Worm (Caenorhabditis elegans) whole organism, late embryonic: ENCODE results near the gene spl-3.
A peak's percentile ranks its signal among the peaks of the same experiment; 100 is the strongest.

Experiments used
- C38D4.7 ChIP-seq: fragments of 200-800 bp; sonication (Bioruptor generic); optimal IDR thresholded peaks from 2 replicates; lab custom pipeline; 2018; ENCODE audit warnings: mild to moderate bottlenecking, missing genetic modification characterization, moderate library complexity, missing compliant biosample characterization
- F13H6.1 ChIP-seq: sonication (generic microtip); optimal IDR thresholded peaks from 2 replicates; lab custom pipeline; 2016; ENCODE audit warnings: missing genetic modification characterization, missing compliant biosample characterization
- K02D7.2 ChIP-seq: sonication (generic microtip); optimal IDR thresholded peaks from 2 replicates; lab custom pipeline; 2017; ENCODE audit warnings: mild to moderate bottlenecking, missing genetic modification characterization, missing compliant biosample characterization
- T23F11.4 ChIP-seq: fragments of 200-800 bp; sonication (Bioruptor generic); optimal IDR thresholded peaks from 2 replicates; lab custom pipeline; 2018; ENCODE audit warnings: mild to moderate bottlenecking, missing genetic modification characterization, missing compliant biosample characterization
- ceh-14 ChIP-seq: sonication (generic microtip); optimal IDR thresholded peaks from 2 replicates; lab custom pipeline; 2016; ENCODE audit warnings: missing genotype, missing genetic modification characterization, missing compliant biosample characterization
- ceh-2 ChIP-seq: sonication (generic microtip); optimal IDR thresholded peaks from 2 replicates; lab custom pipeline; 2016; ENCODE audit warnings: missing genotype, missing genetic modification characterization, missing compliant biosample characterization
- ceh-22 ChIP-seq: sonication (generic microtip); optimal IDR thresholded peaks from 2 replicates; lab custom pipeline; 2017; ENCODE audit warnings: missing biosample characterization, missing genetic modification characterization
- ceh-24 ChIP-seq: sonication (generic microtip); optimal IDR thresholded peaks from 2 replicates; lab custom pipeline; 2016; ENCODE audit warnings: mild to moderate bottlenecking, missing genetic modification characterization, missing compliant biosample characterization
- ceh-30 ChIP-seq: fragments of 150-350 bp; optimal IDR thresholded peaks from 2 replicates; lab custom pipeline; 2014; ENCODE audit warnings: missing biosample characterization, missing genetic modification characterization
- ceh-45 ChIP-seq: fragments of 200-800 bp; sonication (Bioruptor generic); IDR thresholded peaks from 2 replicates; pipeline ENCODE4 v1.3.6; 2022; ENCODE audit warnings: missing genetic modification reagents, missing genetic modification characterization, missing compliant biosample characterization
- ceh-48 ChIP-seq: sonication (generic microtip); optimal IDR thresholded peaks from 2 replicates; lab custom pipeline; 2016; ENCODE audit warnings: missing genetic modification characterization, inconsistent platforms, missing compliant biosample characterization
- che-1 ChIP-seq: sonication (generic microtip); optimal IDR thresholded peaks from 2 replicates; lab custom pipeline; 2016; ENCODE audit warnings: mild to moderate bottlenecking, missing genetic modification characterization, missing compliant biosample characterization
- dve-1 ChIP-seq: sonication (generic microtip); optimal IDR thresholded peaks from 2 replicates; lab custom pipeline; 2017; ENCODE audit warnings: antibody characterized with exemption, mild to moderate bottlenecking, missing genetic modification characterization, missing compliant biosample characterization
- elt-2 ChIP-seq: sonication (generic microtip); optimal IDR thresholded peaks from 2 replicates; lab custom pipeline; 2016; ENCODE audit warnings: missing genetic modification reagents, missing genetic modification characterization, missing compliant biosample characterization
- ets-4 ChIP-seq: sonication (generic microtip); optimal IDR thresholded peaks from 2 replicates; lab custom pipeline; 2016; ENCODE audit warnings: missing genetic modification characterization, missing compliant biosample characterization
- lim-6 ChIP-seq: sonication (generic microtip); optimal IDR thresholded peaks from 2 replicates; lab custom pipeline; 2016; ENCODE audit warnings: missing genetic modification characterization, missing compliant biosample characterization
- lin-11 ChIP-seq: fragments of 200-800 bp; sonication (Bioruptor generic); optimal IDR thresholded peaks from 2 replicates; lab custom pipeline; 2018; ENCODE audit warnings: mild to moderate bottlenecking, missing genetic modification characterization, missing compliant biosample characterization
- madf-2 ChIP-seq: sonication (generic microtip); optimal IDR thresholded peaks from 2 replicates; lab custom pipeline; 2017; ENCODE audit warnings: missing genetic modification characterization, missing compliant biosample characterization
- nfya-1 ChIP-seq: sonication (generic microtip); optimal IDR thresholded peaks from 2 replicates; lab custom pipeline; 2017; ENCODE audit warnings: missing genetic modification characterization, mild to moderate bottlenecking, missing compliant biosample characterization, antibody characterized with exemption, moderate library complexity
- nhr-11 ChIP-seq: fragments of 150-350 bp; optimal IDR thresholded peaks from 2 replicates; lab custom pipeline; 2014; ENCODE audit warnings: missing biosample characterization, missing genetic modification characterization
- nhr-232 ChIP-seq: sonication (generic microtip); optimal IDR thresholded peaks from 2 replicates; lab custom pipeline; 2016; ENCODE audit warnings: missing genetic modification characterization, missing compliant biosample characterization
- npax-4 ChIP-seq: sonication (generic microtip); optimal IDR thresholded peaks from 2 replicates; lab custom pipeline; 2016; ENCODE audit warnings: missing genetic modification characterization, missing compliant biosample characterization
- odd-2 ChIP-seq: sonication (generic microtip); optimal IDR thresholded peaks from 2 replicates; lab custom pipeline; 2017; ENCODE audit warnings: antibody characterized with exemption, mild to moderate bottlenecking, missing genetic modification characterization, missing compliant biosample characterization
- pag-3 ChIP-seq: sonication (generic microtip); optimal IDR thresholded peaks from 2 replicates; lab custom pipeline; 2016; ENCODE audit warnings: missing compliant biosample characterization, missing genetic modification characterization, borderline replicate concordance
- pax-1 ChIP-seq: fragments of 150-350 bp; optimal IDR thresholded peaks from 2 replicates; lab custom pipeline; 2014; ENCODE audit warnings: missing biosample characterization, missing genetic modification characterization
- pha-4 ChIP-seq: fragments of 150-350 bp; optimal IDR thresholded peaks from 2 replicates; lab custom pipeline; 2018; ENCODE audit warnings: missing biosample characterization, missing genetic modification reagents, missing genetic modification characterization
- pqm-1 ChIP-seq: sonication (generic microtip); optimal IDR thresholded peaks from 2 replicates; lab custom pipeline; 2016; ENCODE audit warnings: missing genetic modification characterization, missing compliant biosample characterization
- ref-2 ChIP-seq: sonication (generic microtip); optimal IDR thresholded peaks from 2 replicates; lab custom pipeline; 2016; ENCODE audit warnings: missing genetic modification characterization, missing compliant biosample characterization
- sox-2 ChIP-seq: fragments of 200-800 bp; sonication (Bioruptor generic); IDR thresholded peaks from 2 replicates; pipeline ENCODE4 v1.3.6; 2022; ENCODE audit warnings: missing genetic modification reagents, missing genetic modification characterization, missing compliant biosample characterization
- tbx-7 ChIP-seq: sonication (generic microtip); optimal IDR thresholded peaks from 2 replicates; lab custom pipeline; 2016; ENCODE audit warnings: missing genotype, missing genetic modification characterization, missing compliant biosample characterization
- ttx-3 ChIP-seq: sonication (generic microtip); optimal IDR thresholded peaks from 2 replicates; lab custom pipeline; 2016; ENCODE audit warnings: missing genetic modification reagents, missing genetic modification characterization, missing compliant biosample characterization
- unc-55 ChIP-seq: sonication (generic microtip); optimal IDR thresholded peaks from 2 replicates; lab custom pipeline; 2017; ENCODE audit warnings: missing biosample characterization, missing genetic modification reagents, missing genetic modification characterization
- unc-86 ChIP-seq: sonication (generic microtip); optimal IDR thresholded peaks from 2 replicates; lab custom pipeline; 2016; ENCODE audit warnings: missing genetic modification characterization, missing compliant biosample characterization
- ztf-16 ChIP-seq: sonication (generic microtip); optimal IDR thresholded peaks from 2 replicates; lab custom pipeline; 2017; ENCODE audit warnings: missing genetic modification characterization, missing compliant biosample characterization

spl-3 gene

DNA sequence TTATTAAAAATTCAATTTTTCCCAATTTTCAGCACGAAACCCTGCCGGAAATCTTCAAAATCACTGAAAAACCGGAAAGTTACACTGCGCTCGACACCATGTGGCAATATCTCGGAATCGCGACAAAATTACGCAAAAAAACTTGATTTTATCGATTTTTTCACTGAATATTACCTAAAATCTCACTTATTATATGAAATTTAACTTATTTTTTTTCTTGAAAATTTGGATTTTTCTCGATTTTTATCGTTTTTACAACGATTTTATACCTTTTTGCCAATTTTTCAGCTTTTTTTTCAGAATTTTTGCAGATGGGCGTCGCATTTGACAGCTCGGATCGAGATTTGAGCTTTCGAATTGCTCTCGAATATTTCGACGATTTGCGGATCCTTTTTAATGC is at the start of gene spl-3:
Gene spl-3, plus strand, starts transcription at position 301 of the 400 bp plus-strand sequence.
- TF ChIP-seq ref-2 (tag; lab: Kevin White, UChicago) (no peak), nhr-11 (tag; lab: Kevin White, UChicago) (no peak), ceh-45 (GFP tag; lab: Robert Waterston, UW) (no peak), pqm-1 (tag; lab: Kevin White, UChicago) (no peak), ceh-2 (tag; lab: Kevin White, UChicago) (no peak), ceh-30 (tag; lab: Kevin White, UChicago) (no peak), ttx-3 (tag; lab: Kevin White, UChicago) (no peak)

- TF ChIP-seq pha-4 (tag; lab: Kevin White, UChicago), result no peak
- TF ChIP-seq ceh-14 (tag; lab: Kevin White, UChicago), result no peak
- peak; percentile 79 for TF ChIP-seq elt-2 (tag; lab: Kevin White, UChicago)
- TF ChIP-seq ceh-22 (tag; lab: Kevin White, UChicago), result no peak
- no peak for TF ChIP-seq pax-1
- TF ChIP-seq nhr-232, result no peak
- TF ChIP-seq, all 69 proteins: peak for 1
These were observed 45.3 kb upstream of the spl-3 start for ce11 chrIV:1147594-1147993.

- TF ChIP-seq pag-3 (no peak), elt-2 (tag; lab: Kevin White, UChicago) (peak; percentile 61)
These were observed 44.3 kb upstream of the spl-3 start for ce11 chrIV:1148425-1149151.

- no peak for TF ChIP-seq unc-55 (GFP tag; lab: Kevin White, UChicago)
- no peak for TF ChIP-seq ttx-3 (tag; lab: Kevin White, UChicago)
- TF ChIP-seq dve-1 (tag; lab: Kevin White, UChicago), result no peak
- TF ChIP-seq odd-2 (tag; lab: Kevin White, UChicago), result no peak
- TF ChIP-seq che-1 (tag; lab: Kevin White, UChicago), result no peak
- no peak for TF ChIP-seq pqm-1 (tag; lab: Kevin White, UChicago)
- no peak for TF ChIP-seq nfya-1
- TF ChIP-seq npax-4, result no peak
These were observed 37.7 kb upstream of the spl-3 start for ce11 chrIV:1155206-1155605.

DNA sequence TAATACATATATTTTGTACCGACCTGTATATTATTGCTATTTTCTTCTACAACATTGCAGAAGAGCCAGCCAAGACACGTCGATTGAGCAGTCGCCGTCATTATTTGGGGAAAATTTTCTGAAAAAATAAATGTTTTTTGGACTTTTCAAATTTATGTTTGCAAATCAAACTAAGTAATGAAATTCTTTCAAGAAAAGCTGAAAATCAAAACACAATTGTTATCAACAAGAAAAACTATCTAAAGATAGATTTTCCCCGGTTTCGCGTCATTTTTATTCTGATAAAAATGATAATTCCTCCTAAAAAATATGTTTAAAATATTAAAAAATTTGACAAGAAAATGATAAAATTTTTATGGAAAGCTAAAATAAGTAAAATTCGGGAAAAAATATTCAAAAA is 34.9 kb upstream of the spl-3 start, which contains the start of gene C50A2.3:
Gene C50A2.3, minus strand, starts transcription at position 101 of the 400 bp plus-strand sequence.
- TF ChIP-seq F13H6.1 (tag; lab: Kevin White, UChicago) (no peak), pag-3 (no peak), ceh-48 (tag; lab: Kevin White, UChicago) (no peak)

- TF ChIP-seq lin-11 (tag; lab: Kevin White, UChicago), result no peak
- no peak for TF ChIP-seq T23F11.4 (GFP tag; lab: Kevin White, UChicago)
- no peak for TF ChIP-seq ets-4
- no peak for TF ChIP-seq tbx-7 (tag; lab: Kevin White, UChicago)
- no peak for TF ChIP-seq ztf-16 (tag; lab: Kevin White, UChicago)
- no peak for TF ChIP-seq pag-3
- TF ChIP-seq ttx-3 (tag; lab: Kevin White, UChicago), result no peak
- no peak for TF ChIP-seq madf-2 (tag; lab: Kevin White, UChicago)
- TF ChIP-seq lim-6 (tag; lab: Kevin White, UChicago), result no peak
- TF ChIP-seq C38D4.7, result no peak
- no peak for TF ChIP-seq sox-2 (GFP tag; lab: Robert Waterston, UW)
- TF ChIP-seq ceh-24 (tag; lab: Kevin White, UChicago), result no peak
- no peak for TF ChIP-seq pax-1
- TF ChIP-seq unc-86 (tag; lab: Kevin White, UChicago), result no peak
- TF ChIP-seq K02D7.2 (tag; lab: Kevin White, UChicago), result no peak
- TF ChIP-seq ceh-30 (tag; lab: Kevin White, UChicago), result no peak
These were observed 32.5 kb upstream of the spl-3 start, which contains the start of gene ets-8 for ce11 chrIV:1160386-1160785. TSS of gene ets-8 (minus strand) at chrIV:1160486.
